Worm (Caenorhabditis elegans) whole organism, midembryonic: ENCODE data around the gene ZC250.4.

Source experiments
- cog-1 ChIP-seq: sonication (generic microtip); optimal IDR thresholded peaks from 2 replicates; lab custom pipeline; 2016; ENCODE audit warnings: missing genetic modification characterization, missing compliant biosample characterization
- flt-1 ChIP-seq: fragments of 200-800 bp; sonication (Bioruptor generic); IDR thresholded peaks from 2 replicates; pipeline ENCODE4 v1.3.6; 2022; ENCODE audit warnings: missing genetic modification characterization, missing compliant biosample characterization
- klf-2 ChIP-seq: fragments of 200-800 bp; sonication (Bioruptor generic); conservative IDR thresholded peaks from 2 replicates; pipeline ENCODE4 v1.3.6; 2022; ENCODE audit warnings: missing genetic modification reagents, missing genetic modification characterization, missing compliant biosample characterization
- tab-1 ChIP-seq: fragments of 200-800 bp; sonication (Bioruptor generic); IDR thresholded peaks from 2 replicates; pipeline ENCODE4 v1.3.6; 2022; ENCODE audit warnings: missing genetic modification characterization, missing compliant biosample characterization
- ztf-29 ChIP-seq: fragments of 200-800 bp; sonication (Bioruptor generic); IDR thresholded peaks from 2 replicates; pipeline ENCODE4 v1.3.6; 2022; ENCODE audit warnings: missing genetic modification reagents, missing genetic modification characterization, missing compliant biosample characterization

DNA sequence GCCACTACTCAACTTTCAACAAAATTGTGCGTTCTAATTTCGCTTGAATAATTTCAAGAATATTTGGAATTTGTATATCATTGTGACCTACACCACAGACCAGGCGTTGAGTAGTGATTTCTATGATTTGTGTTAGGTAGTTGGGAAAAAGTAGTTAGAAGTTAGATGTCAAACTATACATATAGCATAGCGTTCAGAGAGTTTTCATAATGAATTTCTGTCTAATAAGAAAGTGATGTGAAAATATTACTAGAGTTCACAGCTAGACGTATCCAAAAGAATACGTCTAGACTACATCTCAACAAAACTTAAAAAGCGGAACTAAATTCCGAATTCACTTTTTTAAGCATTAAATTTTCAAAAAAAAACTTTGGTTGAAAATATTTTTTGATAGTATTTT is 22.5 kb upstream of the ZC250.4 start:
- no peak for TF ChIP-seq tab-1 (GFP tag; lab: Robert Waterston, UW)
- TF ChIP-seq flt-1 (GFP tag; lab: Robert Waterston, UW) = no peak
- TF ChIP-seq cog-1 (tag; lab: Kevin White, UChicago) = no peak
- TF ChIP-seq klf-2 = no peak
- TF ChIP-seq ztf-29 = no peak
